Worm (Caenorhabditis elegans) whole organism, L4 larva: ENCODE results near the gene W06D11.5.

Experiments
- D1046.2 ChIP-seq: fragments of 200-800 bp; sonication (Bioruptor generic); IDR thresholded peaks from 2 replicates; pipeline ENCODE4 v1.3.6; 2022; ENCODE audit warnings: missing genetic modification characterization, missing compliant biosample characterization
- F10B5.3 ChIP-seq: sonication (generic microtip); optimal IDR thresholded peaks from 2 replicates; lab custom pipeline; 2016; ENCODE audit warnings: mild to moderate bottlenecking, missing genetic modification characterization, missing compliant biosample characterization
- F26F4.8 ChIP-seq: fragments of 200-800 bp; sonication (Bioruptor generic); conservative IDR thresholded peaks from 2 replicates; pipeline ENCODE4 v1.3.6; 2022; ENCODE audit warnings: missing genetic modification characterization, missing compliant biosample characterization
- F37D6.2 ChIP-seq: sonication (generic microtip); optimal IDR thresholded peaks from 2 replicates; lab custom pipeline; 2016; ENCODE audit warnings: mild to moderate bottlenecking, missing genetic modification characterization, missing compliant biosample characterization
- T26A8.4 ChIP-seq: fragments of 200-800 bp; sonication (Bioruptor generic); IDR thresholded peaks from 2 replicates; pipeline ENCODE4 v1.3.6; 2022; ENCODE audit warnings: missing genetic modification characterization, missing compliant biosample characterization
- Y105C5A.15 ChIP-seq: fragments of 200-800 bp; sonication (Bioruptor generic); IDR thresholded peaks from 2 replicates; pipeline ENCODE4 v1.3.6; 2022; ENCODE audit warnings: missing genetic modification characterization, missing compliant biosample characterization
- Y48G9A.11 ChIP-seq: fragments of 200-800 bp; sonication (Bioruptor generic); IDR thresholded peaks from 2 replicates; pipeline ENCODE4 v1.3.6; 2022; ENCODE audit warnings: missing genetic modification reagents, missing genetic modification characterization, missing compliant biosample characterization
- aly-2 ChIP-seq: sonication (generic microtip); optimal IDR thresholded peaks from 2 replicates; lab custom pipeline; 2018; ENCODE audit warnings: missing biosample characterization, missing genetic modification characterization
- attf-4 ChIP-seq: sonication (generic microtip); optimal IDR thresholded peaks from 3 replicates; lab custom pipeline; 2017; ENCODE audit warnings: missing biosample characterization, missing genetic modification characterization
- ceh-32 ChIP-seq: sonication (generic microtip); optimal IDR thresholded peaks from 2 replicates; lab custom pipeline; 2016; ENCODE audit warnings: mild to moderate bottlenecking, missing genetic modification characterization, missing compliant biosample characterization; ENCODE audit not compliant: poor library complexity
- cey-2 ChIP-seq: sonication (generic microtip); optimal IDR thresholded peaks from 3 replicates; lab custom pipeline; 2017; ENCODE audit warnings: missing genetic modification characterization, mild to moderate bottlenecking, missing compliant biosample characterization, antibody characterized with exemption, borderline replicate concordance; ENCODE audit not compliant: insufficient read depth
- daf-8 ChIP-seq: fragments of 200-800 bp; sonication (Bioruptor generic); IDR thresholded peaks from 2 replicates; pipeline ENCODE4 v1.3.6; 2022; ENCODE audit warnings: missing genetic modification characterization, missing compliant biosample characterization
- dmd-6 ChIP-seq: fragments of 200-800 bp; sonication (Bioruptor generic); IDR thresholded peaks from 2 replicates; pipeline ENCODE4 v1.3.6; 2022; ENCODE audit warnings: missing genetic modification reagents, missing genetic modification characterization, missing compliant biosample characterization
- dve-1 ChIP-seq: sonication (generic microtip); optimal IDR thresholded peaks from 2 replicates; lab custom pipeline; 2017; ENCODE audit warnings: antibody characterized with exemption, mild to moderate bottlenecking, missing genetic modification characterization, missing compliant biosample characterization; ENCODE audit not compliant: insufficient read depth
- fos-1 ChIP-seq: fragments of 150-350 bp; optimal IDR thresholded peaks from 2 replicates; lab custom pipeline; 2014; ENCODE audit warnings: missing biosample characterization, missing genetic modification characterization
- hlh-11 ChIP-seq: fragments of 200-800 bp; sonication (Bioruptor generic); optimal IDR thresholded peaks from 2 replicates; lab custom pipeline; 2018; ENCODE audit warnings: mild to moderate bottlenecking, missing genetic modification characterization, missing compliant biosample characterization
- hlh-30 ChIP-seq: sonication (generic microtip); optimal IDR thresholded peaks from 2 replicates; lab custom pipeline; 2017; ENCODE audit warnings: antibody characterized with exemption, mild to moderate bottlenecking, missing genetic modification characterization, missing compliant biosample characterization; ENCODE audit not compliant: insufficient read depth
- jun-1 ChIP-seq: fragments of 150-350 bp; optimal IDR thresholded peaks from 2 replicates; lab custom pipeline; 2014; ENCODE audit warnings: missing biosample characterization, missing genetic modification reagents, missing genetic modification characterization
- lin-29 ChIP-seq: fragments of 200-800 bp; sonication (Bioruptor generic); IDR thresholded peaks from 2 replicates; pipeline ENCODE4 v1.3.6; 2022; ENCODE audit warnings: missing genetic modification reagents, missing genetic modification characterization, missing compliant biosample characterization
- lin-39 ChIP-seq: fragments of 150-350 bp; optimal IDR thresholded peaks from 2 replicates; lab custom pipeline; 2014; ENCODE audit warnings: missing biosample characterization, missing genetic modification reagents, missing genetic modification characterization
- mes-2 ChIP-seq: sonication (generic microtip); optimal IDR thresholded peaks from 2 replicates; lab custom pipeline; 2016; ENCODE audit warnings: missing genotype, mild to moderate bottlenecking, missing genetic modification characterization, missing compliant biosample characterization; ENCODE audit not compliant: poor library complexity, severe bottlenecking
- nhr-102 ChIP-seq: sonication (generic microtip); optimal IDR thresholded peaks from 2 replicates; lab custom pipeline; 2016; ENCODE audit warnings: mild to moderate bottlenecking, missing genetic modification characterization, moderate library complexity, missing compliant biosample characterization
- nhr-11 ChIP-seq: fragments of 150-350 bp; optimal IDR thresholded peaks from 2 replicates; lab custom pipeline; 2014; ENCODE audit warnings: missing biosample characterization, missing genetic modification characterization
- nhr-111 ChIP-seq: fragments of 200-800 bp; sonication (Bioruptor generic); optimal IDR thresholded peaks from 2 replicates; lab custom pipeline; 2018; ENCODE audit warnings: mild to moderate bottlenecking, missing genetic modification characterization, missing compliant biosample characterization
- nhr-25 ChIP-seq: sonication (generic microtip); optimal IDR thresholded peaks from 2 replicates; lab custom pipeline; 2017; ENCODE audit warnings: missing genetic modification characterization, mild to moderate bottlenecking, missing compliant biosample characterization, antibody characterized with exemption, moderate library complexity, borderline replicate concordance; ENCODE audit not compliant: insufficient read depth
- nhr-42 ChIP-seq: fragments of 200-800 bp; sonication (Bioruptor generic); IDR thresholded peaks from 2 replicates; pipeline ENCODE4 v1.3.6; 2022; ENCODE audit warnings: missing genetic modification characterization, missing compliant biosample characterization
- php-3 ChIP-seq: fragments of 200-800 bp; sonication (Bioruptor generic); IDR thresholded peaks from 2 replicates; pipeline ENCODE4 v1.3.6; 2022; ENCODE audit warnings: missing genetic modification reagents, missing genetic modification characterization, missing compliant biosample characterization
- sdz-12 ChIP-seq: fragments of 200-800 bp; sonication (Bioruptor generic); optimal IDR thresholded peaks from 2 replicates; lab custom pipeline; 2018; ENCODE audit warnings: mild to moderate bottlenecking, missing genetic modification characterization, missing compliant biosample characterization
- spr-1 ChIP-seq: sonication (generic microtip); optimal IDR thresholded peaks from 2 replicates; lab custom pipeline; 2016; ENCODE audit warnings: mild to moderate bottlenecking, missing genetic modification characterization, missing compliant biosample characterization
- spr-3 ChIP-seq: fragments of 200-800 bp; sonication (Bioruptor generic); optimal IDR thresholded peaks from 2 replicates; lab custom pipeline; 2018; ENCODE audit warnings: mild to moderate bottlenecking, missing genetic modification characterization, missing compliant biosample characterization
- tra-1 ChIP-seq: fragments of 200-800 bp; sonication (Bioruptor generic); IDR thresholded peaks from 2 replicates; pipeline ENCODE4 v1.3.6; 2022; ENCODE audit warnings: missing genetic modification reagents, missing genetic modification characterization, missing compliant biosample characterization
- unc-39 ChIP-seq: sonication (generic microtip); optimal IDR thresholded peaks from 2 replicates; lab custom pipeline; 2017; ENCODE audit warnings: missing biosample characterization, missing genetic modification characterization
- unc-62 ChIP-seq, 3 experiments: fragments of 150-350 bp in 1 of 3; sonication (generic microtip); optimal IDR thresholded peaks in 2 of 3; peaks in 1 of 3; 1 replicate in 1 of 3; 2 replicates in 2 of 3; lab custom pipeline; 2014 to 2017; ENCODE audit warnings: missing biosample characterization in 3 of 3, missing genetic modification characterization in 3 of 3, missing genetic modification reagents in 3 of 3, missing genotype in 1 of 3
- zag-1 ChIP-seq: fragments of 150-350 bp; optimal IDR thresholded peaks from 2 replicates; lab custom pipeline; 2014; ENCODE audit warnings: missing biosample characterization, missing genetic modification characterization
- ztf-11 ChIP-seq: fragments of 150-350 bp; optimal IDR thresholded peaks from 2 replicates; lab custom pipeline; 2014; ENCODE audit warnings: missing biosample characterization, missing genetic modification characterization

W06D11.5 gene

DNA sequence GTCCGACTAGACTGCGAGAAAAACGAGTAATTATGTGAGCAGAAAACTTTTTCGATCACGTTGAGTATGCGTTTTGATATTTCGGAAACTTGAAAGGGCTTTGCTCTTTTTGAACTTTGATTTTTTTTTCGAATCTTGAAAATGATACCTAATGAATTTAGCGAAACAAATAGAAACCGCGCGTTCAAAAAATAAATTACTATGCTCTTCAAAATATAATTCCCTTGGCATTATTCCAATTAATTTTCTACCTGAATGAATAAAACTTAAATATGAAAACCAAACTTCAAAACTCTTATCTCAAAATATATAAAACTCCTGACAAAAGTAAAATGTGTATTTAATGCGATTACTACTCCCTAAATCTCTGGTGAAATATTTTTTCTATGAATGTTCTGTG is 15.3 kb downstream of the W06D11.5 start, which contains the start of gene xtr-2:
Gene xtr-2, plus strand, starts transcription at position 301 of the 400 bp plus-strand sequence.
- TF ChIP-seq unc-62 (GFP tag; optimal IDR thresholded peaks at IDR 0.05 in 1 of 2; lab: Kevin White, UChicago), result no peak
- no peak for TF ChIP-seq unc-62 (tag; optimal IDR thresholded peaks at IDR 0.05; lab: Kevin White, UChicago)
- TF ChIP-seq dmd-6 (GFP tag; lab: Robert Waterston, UW), result no peak

DNA sequence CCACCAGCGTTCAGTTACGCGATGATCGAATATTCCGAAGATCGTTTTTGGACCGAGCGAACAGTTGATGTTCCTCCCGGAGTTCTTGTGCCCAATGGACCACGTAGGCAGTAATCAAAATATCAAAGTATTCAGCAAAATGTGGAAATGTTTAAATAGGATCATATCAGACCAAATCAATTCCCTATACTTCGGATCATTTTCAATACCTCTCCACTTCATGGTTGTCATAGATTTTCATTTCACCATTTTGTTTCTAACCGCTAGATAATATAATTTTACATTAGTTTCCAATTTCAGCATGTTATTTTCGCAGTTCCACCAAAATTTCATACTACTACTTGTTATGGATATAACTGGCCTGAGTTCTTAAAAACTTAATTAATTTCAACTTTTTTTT is 17.6 kb downstream of the W06D11.5 start:
- TF ChIP-seq unc-62 (GFP tag; optimal IDR thresholded peaks at IDR 0.05 in 1 of 2; lab: Kevin White, UChicago), result peak in 1 of 2 experiments; percentile 91
- TF ChIP-seq unc-62 (tag; optimal IDR thresholded peaks at IDR 0.05; lab: Kevin White, UChicago), result no peak
- no peak for TF ChIP-seq nhr-102 (tag; lab: Kevin White, UChicago)
- TF ChIP-seq jun-1 (tag; lab: Kevin White, UChicago), result no peak

DNA sequence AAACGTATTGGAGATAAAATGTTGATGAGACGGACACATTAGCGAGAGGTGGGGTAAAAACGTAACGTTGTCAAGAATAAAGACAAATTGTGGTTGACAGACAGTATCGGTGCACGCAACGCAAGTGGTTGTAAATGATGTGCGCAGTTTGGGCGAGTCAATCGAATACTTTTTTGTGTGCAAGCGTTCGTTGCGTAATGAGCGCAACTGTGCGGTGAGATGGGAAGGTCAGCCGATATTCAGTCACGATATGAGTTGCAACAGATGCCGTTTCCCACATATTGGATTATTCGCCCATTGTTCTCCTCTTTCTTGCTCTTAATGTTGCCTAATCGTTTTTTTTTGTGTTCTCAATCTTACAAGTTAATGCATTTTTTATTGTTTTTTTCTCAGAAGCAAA is 20.8 kb downstream of the W06D11.5 start, which contains the start of gene ceh-40:
Gene ceh-40, minus strand, starts transcription at position 41 of the 400 bp plus-strand sequence.
- no peak for TF ChIP-seq sdz-12 (GFP tag; lab: Kevin White, UChicago)
- TF ChIP-seq hlh-30 (tag; lab: Kevin White, UChicago), result no peak
- TF ChIP-seq ztf-11, result no peak
- peak in 1 of 2 experiments; percentile 48 for TF ChIP-seq unc-62 (GFP tag; optimal IDR thresholded peaks at IDR 0.05 in 1 of 2; lab: Kevin White, UChicago)
- TF ChIP-seq unc-62 (tag; optimal IDR thresholded peaks at IDR 0.05; lab: Kevin White, UChicago), result no peak

DNA sequence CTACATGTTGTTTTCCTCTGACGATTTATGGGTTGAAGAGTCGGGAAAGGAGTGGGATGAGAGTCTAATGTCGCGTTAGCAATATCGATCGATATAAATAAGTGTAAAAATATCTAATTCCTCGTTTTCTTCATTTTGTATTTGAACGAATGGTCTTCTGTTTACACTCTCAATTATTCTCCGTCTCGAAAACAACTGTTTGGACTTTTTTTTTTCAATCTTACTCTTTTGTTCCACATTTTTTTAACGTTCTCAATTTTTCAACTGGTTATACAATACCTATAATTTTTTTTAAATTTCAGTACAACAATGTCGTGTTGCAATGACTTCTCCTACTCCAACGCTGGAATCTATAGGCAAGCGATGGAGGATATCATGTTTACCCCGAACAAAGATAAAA is 21.4 kb downstream of the W06D11.5 start, which contains the start of gene F17A2.13:
Gene F17A2.13, plus strand, starts transcription at position 301 of the 400 bp plus-strand sequence.
- no peak for TF ChIP-seq daf-8 (GFP tag; lab: Robert Waterston, UW)
- no peak for TF ChIP-seq nhr-11 (tag; lab: Kevin White, UChicago)
- TF ChIP-seq nhr-111 (GFP tag; lab: Kevin White, UChicago), result no peak
- TF ChIP-seq tra-1, result no peak
- no peak for TF ChIP-seq unc-62 (GFP tag; optimal IDR thresholded peaks at IDR 0.05 in 1 of 2; lab: Kevin White, UChicago)
- no peak for TF ChIP-seq unc-62 (tag; optimal IDR thresholded peaks at IDR 0.05; lab: Kevin White, UChicago)
- no peak for TF ChIP-seq F26F4.8
- TF ChIP-seq dve-1, result no peak
- TF ChIP-seq php-3 (GFP tag; lab: Robert Waterston, UW), result no peak
- no peak for TF ChIP-seq spr-3 (GFP tag; lab: Kevin White, UChicago)
- TF ChIP-seq F37D6.2, result no peak
- TF ChIP-seq F10B5.3, result no peak
- TF ChIP-seq hlh-11 (tag; lab: Kevin White, UChicago), result no peak
- TF ChIP-seq spr-1 (tag; lab: Kevin White, UChicago), result no peak
- no peak for TF ChIP-seq zag-1 (tag; lab: Kevin White, UChicago)
- TF ChIP-seq attf-4 (tag; lab: Kevin White, UChicago), result no peak
- TF ChIP-seq aly-2 (tag; lab: Kevin White, UChicago), result no peak
- TF ChIP-seq, all 104 proteins: peak for 0

DNA sequence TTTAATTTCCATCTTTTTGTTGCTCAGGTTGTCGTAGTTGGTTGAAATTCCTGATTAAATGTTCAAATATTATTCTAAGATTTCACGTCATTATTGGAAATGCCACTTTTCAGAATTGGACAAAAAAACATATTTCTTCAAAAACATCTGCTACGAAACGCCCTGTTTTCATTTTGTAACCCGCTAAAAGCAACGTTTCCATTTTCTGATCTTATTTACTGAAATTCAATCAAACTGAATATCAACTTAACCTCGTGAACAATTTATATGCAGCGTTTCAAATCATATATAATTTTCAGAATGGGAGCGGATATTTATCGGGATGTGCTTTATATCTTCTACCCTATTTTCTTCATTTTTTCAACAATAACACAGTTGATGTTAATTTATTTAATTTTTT is 23.5 kb downstream of the W06D11.5 start, which contains the start of gene srd-40:
Gene srd-40, plus strand, starts transcription at position 301 of the 400 bp plus-strand sequence.
- no peak for TF ChIP-seq lin-39
- no peak for TF ChIP-seq unc-39 (tag; lab: Kevin White, UChicago)
- TF ChIP-seq sdz-12 (GFP tag; lab: Kevin White, UChicago), result no peak
- no peak for TF ChIP-seq Y48G9A.11 (GFP tag; lab: Robert Waterston, UW)
- no peak for TF ChIP-seq nhr-42 (GFP tag; lab: Robert Waterston, UW)
- no peak for TF ChIP-seq nhr-25 (tag; lab: Kevin White, UChicago)
- TF ChIP-seq T26A8.4 (GFP tag; lab: Robert Waterston, UW), result no peak
- no peak for TF ChIP-seq fos-1 (tag; lab: Kevin White, UChicago)
- TF ChIP-seq nhr-111 (GFP tag; lab: Kevin White, UChicago), result no peak
- no peak for TF ChIP-seq mes-2 (tag; lab: Kevin White, UChicago)
- no peak for TF ChIP-seq ceh-32 (tag; lab: Kevin White, UChicago)
- TF ChIP-seq D1046.2 (GFP tag; lab: Robert Waterston, UW), result no peak
- TF ChIP-seq Y105C5A.15, result no peak
- TF ChIP-seq zag-1 (tag; lab: Kevin White, UChicago), result no peak
- no peak for TF ChIP-seq lin-29 (GFP tag; lab: Robert Waterston, UW)
- TF ChIP-seq cey-2, result no peak
